Worm (Caenorhabditis elegans): ENCODE results near the gene sec-3.

The sec-3 gene

DNA sequence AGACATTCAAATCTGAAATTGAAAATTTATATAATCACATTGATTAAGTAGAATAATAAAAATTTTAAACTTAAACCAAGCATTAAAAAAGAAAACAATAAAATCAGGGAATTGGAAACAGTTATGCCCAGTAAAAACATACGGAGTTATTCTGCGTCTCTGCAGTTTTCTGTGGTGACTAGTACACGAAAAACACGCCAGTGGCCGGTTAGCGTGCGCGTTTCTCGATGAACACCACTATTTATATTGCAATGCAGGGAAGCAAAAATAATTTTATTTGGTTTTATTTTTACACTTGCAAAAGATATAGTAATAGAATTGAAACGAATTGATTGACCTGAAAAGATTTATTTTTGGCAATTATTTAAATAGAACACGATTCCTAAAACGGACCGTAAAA, at the start of gene sec-3:
sec-3 (minus strand) TSS at position 21 of the 400 bp plus-strand sequence.
- TF ChIP-seq tbx-37 (GFP tag; conservative IDR thresholded peaks at IDR 0.05) (peak; percentile 29; the same call in 1 of the 2 replicates), F13C5.2 (tag; optimal IDR thresholded peaks at IDR 0.05) (peak; percentile 88), hmg-4 (GFP tag; optimal IDR thresholded peaks at IDR 0.05) (peak; percentile 55), pes-1 (GFP tag; IDR thresholded peaks at IDR 0.05) (peak; percentile 75), flt-1 (GFP tag; IDR thresholded peaks at IDR 0.05) (peak; percentile 45; the same call in 1 of the 2 replicates), B0310.2 (tag; optimal IDR thresholded peaks at IDR 0.05) (no peak), aly-1 (tag; optimal IDR thresholded peaks at IDR 0.05) (no peak), ceh-13 (GFP tag; optimal IDR thresholded peaks at IDR 0.05) (no peak), tbx-11 (GFP tag; IDR thresholded peaks at IDR 0.05) (0 out of 2 replicates have a peak, but pooled peaks have one; percentile 28), ama-1 (optimal IDR thresholded peaks at IDR 0.05) (no peak), scrt-1 (GFP tag; IDR thresholded peaks at IDR 0.05) (peak; percentile 58; the same call in 1 of the 2 replicates), tra-4 (tag; optimal IDR thresholded peaks at IDR 0.05) (peak; percentile 13), ets-7 (tag; optimal IDR thresholded peaks at IDR 0.05) (no peak), hnd-1 (tag; optimal IDR thresholded peaks at IDR 0.05) (peak; percentile 13), hmbx-1 (tag; optimal IDR thresholded peaks at IDR 0.05) (peak; percentile 19), ceh-36 (tag; optimal IDR thresholded peaks at IDR 0.05) (peak; percentile 38), sea-1 (GFP tag; conservative IDR thresholded peaks at IDR 0.05) (peak; percentile 65; the same call in 1 of the 2 replicates)

DNA sequence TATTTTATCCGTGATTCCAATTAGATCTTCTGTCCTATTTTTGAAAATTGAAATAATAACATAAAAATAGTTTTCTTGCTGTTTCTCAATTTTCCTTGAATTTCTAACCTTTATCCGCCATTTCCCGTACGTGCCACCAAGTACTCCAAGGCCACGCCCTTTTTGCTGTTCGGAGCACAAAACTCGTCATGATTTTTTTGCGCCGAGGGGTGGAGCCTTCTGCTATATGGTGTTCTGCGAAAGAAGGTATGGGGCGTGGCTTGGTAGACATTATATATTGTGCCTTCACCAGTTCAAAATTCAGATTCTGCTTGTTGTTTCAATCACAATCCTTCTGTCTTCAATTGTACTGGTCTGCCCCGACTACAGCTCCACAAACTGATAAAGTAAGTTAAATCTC, 45.6 kb upstream of the sec-3 start, which contains the start of gene C15C7.4:
C15C7.4 (plus strand) TSS at position 301 of the 400 bp plus-strand sequence.
- TF ChIP-seq F13C5.2 (tag; optimal IDR thresholded peaks at IDR 0.05) (no peak), tbx-37 (GFP tag; conservative IDR thresholded peaks at IDR 0.05) (no peak), ets-7 (tag; optimal IDR thresholded peaks at IDR 0.05) (no peak), aly-1 (tag; optimal IDR thresholded peaks at IDR 0.05) (no peak), hmg-4 (GFP tag; optimal IDR thresholded peaks at IDR 0.05) (no peak), sea-1 (GFP tag; conservative IDR thresholded peaks at IDR 0.05) (no peak), B0310.2 (tag; optimal IDR thresholded peaks at IDR 0.05) (no peak), ama-1 (optimal IDR thresholded peaks at IDR 0.05) (no peak), ceh-13 (GFP tag; optimal IDR thresholded peaks at IDR 0.05) (no peak), scrt-1 (GFP tag; IDR thresholded peaks at IDR 0.05) (no peak), flt-1 (GFP tag; IDR thresholded peaks at IDR 0.05) (no peak)

DNA sequence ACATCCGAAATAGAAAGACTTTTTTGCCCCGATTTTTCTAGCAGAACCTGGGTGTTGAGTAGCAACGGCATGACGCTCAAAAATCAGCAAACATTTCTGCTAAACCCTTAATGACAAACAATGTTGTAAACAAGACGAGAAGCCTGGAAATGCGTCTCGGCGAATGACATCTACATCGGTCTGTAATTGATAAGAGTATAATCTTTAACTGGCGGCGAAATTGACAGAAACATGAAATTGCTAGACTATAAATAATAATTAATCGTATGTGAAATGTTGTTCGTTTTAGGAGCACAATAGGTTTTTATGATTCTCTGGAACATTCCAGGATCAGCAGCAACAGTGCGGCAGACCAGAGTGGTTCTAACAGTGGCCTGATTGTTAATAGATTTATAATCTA, 42.1 kb upstream of the sec-3 start:
- TF ChIP-seq tbx-37 (GFP tag; conservative IDR thresholded peaks at IDR 0.05): no peak

DNA sequence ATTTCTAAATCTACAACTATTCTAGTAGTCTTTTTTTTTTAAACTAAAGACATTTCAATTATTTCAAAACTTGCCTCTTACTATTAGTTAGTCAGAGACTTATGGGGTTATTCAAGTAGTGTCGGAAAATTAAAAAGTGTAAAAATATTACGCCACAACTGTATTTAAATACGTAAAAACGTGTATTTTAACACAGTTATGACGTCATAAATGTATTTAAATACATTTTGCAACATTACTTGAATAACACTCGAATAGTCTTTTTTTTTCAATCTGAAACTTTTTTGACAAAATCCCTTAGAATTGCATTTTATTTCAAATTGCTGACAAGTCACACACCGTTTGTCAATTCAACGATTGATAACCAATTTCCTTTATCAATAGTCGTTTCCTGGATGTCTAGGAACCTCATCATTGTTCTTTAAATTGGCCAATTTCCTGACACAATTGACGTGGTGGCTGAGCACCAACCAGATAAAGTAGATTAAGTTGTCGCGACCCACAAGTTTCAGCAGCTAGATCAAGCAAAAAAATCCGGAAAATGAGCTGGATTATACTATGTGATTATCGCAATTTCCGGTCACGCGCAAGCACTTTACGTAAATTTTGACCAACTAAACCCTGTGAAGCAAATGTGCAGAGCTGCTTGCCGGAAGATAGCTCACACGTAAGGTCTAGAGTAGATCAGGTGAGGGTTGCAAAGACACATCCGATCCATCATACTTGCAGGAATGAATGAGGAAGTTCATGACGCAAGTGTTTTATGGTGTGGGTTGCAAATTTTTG, 40.1 kb upstream of the sec-3 start:
- no peak for TF ChIP-seq sea-1 (GFP tag; conservative IDR thresholded peaks at IDR 0.05)
- TF ChIP-seq B0310.2 (tag; optimal IDR thresholded peaks at IDR 0.05): no peak
- no peak for TF ChIP-seq ets-7 (tag; optimal IDR thresholded peaks at IDR 0.05)
- TF ChIP-seq hmbx-1 (tag; optimal IDR thresholded peaks at IDR 0.05): no peak
- TF ChIP-seq tbx-11 (GFP tag; IDR thresholded peaks at IDR 0.05): no peak
- no peak for TF ChIP-seq hnd-1 (tag; optimal IDR thresholded peaks at IDR 0.05)
- TF ChIP-seq ama-1 (optimal IDR thresholded peaks at IDR 0.05): no peak
- TF ChIP-seq flt-1 (GFP tag; IDR thresholded peaks at IDR 0.05): no peak
- TF ChIP-seq aly-1 (tag; optimal IDR thresholded peaks at IDR 0.05): no peak
- TF ChIP-seq F13C5.2 (tag; optimal IDR thresholded peaks at IDR 0.05): no peak
- TF ChIP-seq scrt-1 (GFP tag; IDR thresholded peaks at IDR 0.05): no peak
- TF ChIP-seq hmg-4 (GFP tag; optimal IDR thresholded peaks at IDR 0.05): no peak
- TF ChIP-seq ceh-36 (tag; optimal IDR thresholded peaks at IDR 0.05): no peak

DNA sequence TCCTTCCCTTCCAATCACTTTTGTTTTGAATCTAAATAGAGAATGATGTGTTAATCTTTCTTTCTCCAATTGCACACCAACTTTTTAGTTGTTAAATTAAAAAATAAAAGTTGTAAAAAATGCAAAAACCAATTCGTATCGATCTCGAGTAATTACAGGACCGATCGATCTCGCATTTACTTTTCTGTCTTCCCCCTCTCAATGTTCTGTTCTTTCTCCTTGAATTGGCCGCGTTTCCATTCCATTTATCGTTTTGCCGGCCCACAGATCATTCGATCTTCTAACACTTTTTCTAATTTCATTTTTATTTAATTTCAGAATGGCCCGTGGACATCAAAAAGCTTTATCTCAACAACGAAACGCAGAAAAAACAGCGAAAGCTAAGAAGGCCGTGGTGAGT, 35.5 kb upstream of the sec-3 start, which contains the start of gene K10B3.1:
K10B3.1 (plus strand) TSS at position 301 of the 400 bp plus-strand sequence.
- no peak for TF ChIP-seq tra-4 (tag; optimal IDR thresholded peaks at IDR 0.05)
- TF ChIP-seq sea-1 (GFP tag; conservative IDR thresholded peaks at IDR 0.05): no peak
- TF ChIP-seq F13C5.2 (tag; optimal IDR thresholded peaks at IDR 0.05): no peak
- TF ChIP-seq hmbx-1 (tag; optimal IDR thresholded peaks at IDR 0.05): no peak
- no peak for TF ChIP-seq ceh-36 (tag; optimal IDR thresholded peaks at IDR 0.05)
- no peak for TF ChIP-seq hnd-1 (tag; optimal IDR thresholded peaks at IDR 0.05)
- no peak for TF ChIP-seq aly-1 (tag; optimal IDR thresholded peaks at IDR 0.05)
- TF ChIP-seq tbx-11 (GFP tag; IDR thresholded peaks at IDR 0.05): no peak
- no peak for TF ChIP-seq B0310.2 (tag; optimal IDR thresholded peaks at IDR 0.05)
- no peak for TF ChIP-seq pes-1 (GFP tag; IDR thresholded peaks at IDR 0.05)
- no peak for TF ChIP-seq ama-1 (optimal IDR thresholded peaks at IDR 0.05)
- no peak for TF ChIP-seq ets-7 (tag; optimal IDR thresholded peaks at IDR 0.05)
- no peak for TF ChIP-seq flt-1 (GFP tag; IDR thresholded peaks at IDR 0.05)
- TF ChIP-seq ceh-13 (GFP tag; optimal IDR thresholded peaks at IDR 0.05): no peak
- TF ChIP-seq tbx-37 (GFP tag; conservative IDR thresholded peaks at IDR 0.05): no peak
- no peak for TF ChIP-seq hmg-4 (GFP tag; optimal IDR thresholded peaks at IDR 0.05)
- no peak for TF ChIP-seq scrt-1 (GFP tag; IDR thresholded peaks at IDR 0.05)

DNA sequence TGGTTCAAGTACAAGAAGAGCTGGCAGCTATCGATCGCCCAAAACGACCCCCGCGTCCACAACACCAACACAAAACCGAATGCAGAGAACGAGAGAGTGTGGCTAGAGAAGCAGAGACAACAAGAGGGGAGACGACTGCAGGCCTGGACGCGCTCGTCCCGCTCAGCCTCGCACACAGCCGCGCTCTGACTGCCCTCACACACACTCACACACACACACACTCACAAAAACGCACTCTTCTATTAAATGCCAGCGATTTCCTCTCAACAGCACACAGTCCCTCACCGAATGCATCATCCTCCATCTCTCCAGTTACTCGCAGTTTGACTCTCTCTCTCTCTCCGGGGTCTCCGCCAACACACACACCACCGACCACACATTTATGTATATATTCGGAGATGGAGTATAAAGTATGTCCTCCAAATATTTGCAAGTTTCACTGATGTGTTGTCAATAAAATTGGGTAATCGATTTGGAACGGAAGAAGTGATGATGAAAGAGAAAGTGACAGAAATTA, 28.0 kb upstream of the sec-3 start:
- peak; percentile 26 for TF ChIP-seq ets-7 (tag; optimal IDR thresholded peaks at IDR 0.05)
- TF ChIP-seq scrt-1 (GFP tag; IDR thresholded peaks at IDR 0.05): peak; percentile 32; the same call in 1 of the 2 replicates
- TF ChIP-seq sea-1 (GFP tag; conservative IDR thresholded peaks at IDR 0.05): peak; percentile 59; the same call in 1 of the 2 replicates
- TF ChIP-seq hmbx-1 (tag; optimal IDR thresholded peaks at IDR 0.05): no peak
- TF ChIP-seq pes-1 (GFP tag; IDR thresholded peaks at IDR 0.05): 0 out of 2 replicates have a peak, but pooled peaks have one; percentile 21
- peak; percentile 90 for TF ChIP-seq F13C5.2 (tag; optimal IDR thresholded peaks at IDR 0.05)
- TF ChIP-seq B0310.2 (tag; optimal IDR thresholded peaks at IDR 0.05): peak; percentile 62
- peak; percentile 80 for TF ChIP-seq aly-1 (tag; optimal IDR thresholded peaks at IDR 0.05)
- peak; percentile 96 for TF ChIP-seq hmg-4 (GFP tag; optimal IDR thresholded peaks at IDR 0.05)
- TF ChIP-seq flt-1 (GFP tag; IDR thresholded peaks at IDR 0.05): no peak

DNA sequence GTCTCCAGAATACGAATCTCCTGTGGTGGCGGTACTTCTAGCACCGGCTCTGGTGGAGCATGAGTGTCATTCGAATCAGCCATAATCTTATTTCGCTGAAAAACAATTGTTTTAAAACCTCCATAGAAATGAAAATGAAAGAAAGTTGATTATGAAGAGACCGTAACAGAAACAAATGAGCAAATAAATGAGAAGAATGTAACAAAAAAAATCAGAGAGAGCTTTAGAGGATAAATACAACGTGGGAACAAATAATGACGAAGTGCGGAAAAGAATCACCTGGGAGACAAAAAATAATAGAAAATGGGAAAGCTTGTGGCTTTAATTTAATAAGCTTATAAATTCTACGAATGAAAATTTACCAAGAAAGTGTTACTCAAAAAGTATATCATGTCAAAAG, 27.3 kb upstream of the sec-3 start, which contains the start of gene spc-1:
spc-1 (minus strand) TSS at position 101 of the 400 bp plus-strand sequence.
- TF ChIP-seq ceh-13 (GFP tag; optimal IDR thresholded peaks at IDR 0.05): no peak
- TF ChIP-seq ceh-36 (tag; optimal IDR thresholded peaks at IDR 0.05): no peak
- no peak for TF ChIP-seq hnd-1 (tag; optimal IDR thresholded peaks at IDR 0.05)
- no peak for TF ChIP-seq B0310.2 (tag; optimal IDR thresholded peaks at IDR 0.05)
- TF ChIP-seq tbx-37 (GFP tag; conservative IDR thresholded peaks at IDR 0.05): no peak
- no peak for TF ChIP-seq aly-1 (tag; optimal IDR thresholded peaks at IDR 0.05)
- TF ChIP-seq ama-1 (optimal IDR thresholded peaks at IDR 0.05): no peak
